Worm (Caenorhabditis elegans): ENCODE results near the gene best-14.

- TF ChIP-seq W03F9.2 (tag; optimal IDR thresholded peaks at IDR 0.05) (no peak), him-1 (tag; optimal IDR thresholded peaks at IDR 0.05) (no peak)
Measured at ce11 chrV:10588694-10589093, 30.9 kb downstream of the best-14 start, which contains the start of gene srg-32.

Data from whole organism, L4/young adult.